Worm (Caenorhabditis elegans) whole organism, L4/young adult: ENCODE data around the gene srx-121.

Source experiments
- W03F9.2 ChIP-seq: fragments of 150-350 bp; optimal IDR thresholded peaks from 2 replicates; lab custom pipeline; 2014; ENCODE audit warnings: missing biosample characterization, missing genetic modification characterization
- him-1 ChIP-seq: sonication (generic microtip); optimal IDR thresholded peaks from 2 replicates; lab custom pipeline; 2016; ENCODE audit warnings: missing genotype, missing genetic modification reagents, missing genetic modification characterization, missing compliant biosample characterization

- TF ChIP-seq him-1 (tag; lab: Kevin White, UChicago) (no peak), W03F9.2 (tag; lab: Kevin White, UChicago) (no peak)
Measured at ce11 chrV:3410098-3410570, 37.6 kb upstream of the srx-121 start, which contains the start of gene arrd-22.
